Worm (Caenorhabditis elegans): ENCODE data around the gene F59E11.5.
A peak's percentile ranks its signal among the peaks of the same experiment; 100 is the strongest.

Gene F59E11.5

DNA sequence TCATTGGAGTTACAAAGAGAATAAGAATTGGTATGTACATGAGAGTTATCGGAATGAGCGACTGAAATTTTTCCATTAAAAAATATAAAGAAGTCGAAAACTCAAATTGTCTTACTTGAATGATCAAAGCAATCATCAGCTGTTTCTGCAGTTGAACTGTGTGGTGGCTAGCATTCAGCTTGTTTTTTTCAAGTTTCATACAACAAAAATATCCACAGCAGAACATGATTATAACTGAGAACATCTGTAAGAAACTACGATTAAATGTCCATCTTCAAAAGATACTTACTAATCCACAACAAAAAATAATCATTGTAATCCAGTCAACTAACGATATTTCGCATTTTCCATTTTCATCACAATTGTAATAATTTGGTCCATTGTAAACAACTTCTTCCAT is 10.1 kb upstream of the F59E11.5 start:
- TF ChIP-seq efl-1 (optimal IDR thresholded peaks at IDR 0.05) (no peak), efl-1 (GFP tag; optimal IDR thresholded peaks at IDR 0.05 in 1 of 2) (peak in 1 of 2 experiments; percentile 92), unc-98 (GFP tag; IDR thresholded peaks at IDR 0.05) (no peak)

- TF ChIP-seq elt-2 (tag; optimal IDR thresholded peaks at IDR 0.05), result no peak
- no peak for TF ChIP-seq C04F5.9 (tag; optimal IDR thresholded peaks at IDR 0.05)
- no peak for TF ChIP-seq lin-35 (GFP tag; optimal IDR thresholded peaks at IDR 0.05)
- TF ChIP-seq C16A3.4 (tag; optimal IDR thresholded peaks at IDR 0.05), result no peak
- no peak for TF ChIP-seq egl-13 (tag; optimal IDR thresholded peaks at IDR 0.05)
- no peak for TF ChIP-seq efl-3 (GFP tag; optimal IDR thresholded peaks at IDR 0.05)
These were observed 9.2 kb upstream of the F59E11.5 start, which contains the start of gene str-85 for ce11 chrV:8985740-8986139. TSS of gene str-85 (minus strand) at chrV:8985840.

- TF ChIP-seq nhr-28 (tag; optimal IDR thresholded peaks at IDR 0.05) (no peak), C16A3.4 (tag; optimal IDR thresholded peaks at IDR 0.05) (no peak), blmp-1 (tag; optimal IDR thresholded peaks at IDR 0.05) (no peak), unc-130 (tag; optimal IDR thresholded peaks at IDR 0.05) (no peak), unc-62 (GFP tag; optimal IDR thresholded peaks at IDR 0.05) (no peak), ama-1 (optimal IDR thresholded peaks at IDR 0.05) (no peak), alr-1 (tag; optimal IDR thresholded peaks at IDR 0.05; ENCODE audit: borderline replicate concordance) (no peak), lin-35 (GFP tag; optimal IDR thresholded peaks at IDR 0.05) (no peak), mep-1 (tag; optimal IDR thresholded peaks at IDR 0.05) (no peak), nhr-84 (tag; optimal IDR thresholded peaks at IDR 0.05) (no peak), ets-5 (GFP tag; IDR thresholded peaks at IDR 0.05) (no peak), nhr-47 (tag; optimal IDR thresholded peaks at IDR 0.05) (no peak), nhr-85 (tag) (no peak)
These were observed 6.8 kb upstream of the F59E11.5 start, which contains the start of gene str-87 for ce11 chrV:8988104-8988503. TSS of gene str-87 (minus strand) at chrV:8988204.

- TF ChIP-seq snu-23 (GFP tag; optimal IDR thresholded peaks at IDR 0.05), result peak; percentile 19
- TF ChIP-seq mep-1 (tag; optimal IDR thresholded peaks at IDR 0.05), result peak; percentile 5
- TF ChIP-seq lin-14 (GFP tag; optimal IDR thresholded peaks at IDR 0.05), result peak; percentile 52
- TF ChIP-seq lin-35 (GFP tag; optimal IDR thresholded peaks at IDR 0.05), result peak in 1 of 2 experiments; percentile 2
- peak; percentile 16 for TF ChIP-seq nhr-20 (tag; optimal IDR thresholded peaks at IDR 0.05)
- no peak for TF ChIP-seq tbx-2 (tag; optimal IDR thresholded peaks at IDR 0.05)
- peak; percentile 33 for TF ChIP-seq blmp-1 (tag; optimal IDR thresholded peaks at IDR 0.05)
- TF ChIP-seq efl-1 (optimal IDR thresholded peaks at IDR 0.05), result no peak
- peak in 1 of 2 experiments; percentile 71 for TF ChIP-seq efl-1 (GFP tag; optimal IDR thresholded peaks at IDR 0.05 in 1 of 2)
- TF ChIP-seq nhr-85 (tag), result peak; percentile 73
- no peak for TF ChIP-seq hpl-2 (GFP tag; optimal IDR thresholded peaks at IDR 0.05)
- TF ChIP-seq lin-15B (tag; optimal IDR thresholded peaks at IDR 0.05), result no peak
- peak in 1 of 6 experiments; percentile 37 for TF ChIP-seq elt-3 (tag; optimal IDR thresholded peaks at IDR 0.05)
These were observed 4.7 kb upstream of the F59E11.5 start, which contains the start of gene F59E11.7 for ce11 chrV:8990194-8990649. TSS of gene F59E11.7 (plus strand) at chrV:8990244.

- TF ChIP-seq nhr-85 (tag), result peak; percentile 53
- TF ChIP-seq dpl-1 (GFP tag; optimal IDR thresholded peaks at IDR 0.05), result no peak
- no peak for TF ChIP-seq ets-5 (GFP tag; IDR thresholded peaks at IDR 0.05)
- TF ChIP-seq egl-27 (tag; optimal IDR thresholded peaks at IDR 0.05), result no peak
- TF ChIP-seq aly-2 (tag; optimal IDR thresholded peaks at IDR 0.05), result no peak
- TF ChIP-seq nhr-90 (tag; optimal IDR thresholded peaks at IDR 0.05; ENCODE audit: poor library complexity), result no peak
These were observed 3.2 kb upstream of the F59E11.5 start, which contains the start of gene F59E11.6 for ce11 chrV:8991679-8992078. TSS of gene F59E11.6 (plus strand) at chrV:8991789.

DNA sequence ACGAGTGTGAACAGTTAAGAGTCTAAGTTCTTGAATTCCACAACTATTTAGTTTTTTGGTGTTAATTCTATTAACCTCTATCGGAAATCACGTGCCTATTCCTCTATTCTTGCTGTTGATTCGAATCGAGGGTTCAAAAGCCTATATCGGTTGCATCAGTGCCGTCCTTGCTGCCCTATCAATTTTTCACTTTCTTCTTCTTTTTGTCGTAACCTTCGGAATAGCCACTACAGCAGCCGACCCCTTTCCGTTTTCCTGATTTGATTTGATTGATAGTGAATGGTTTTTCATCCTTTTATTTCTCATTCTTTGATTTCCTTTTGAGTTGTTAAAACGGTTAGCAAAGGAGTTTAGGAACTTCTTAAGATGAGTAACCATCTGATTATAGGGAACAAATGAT is 629 bp upstream of the F59E11.5 start:
- no peak for TF ChIP-seq nhr-11 (tag; optimal IDR thresholded peaks at IDR 0.05)
- no peak for TF ChIP-seq unc-62 (GFP tag; optimal IDR thresholded peaks at IDR 0.05)
- no peak for TF ChIP-seq mef-2 (tag; optimal IDR thresholded peaks at IDR 0.05)
- TF ChIP-seq efl-3 (GFP tag; optimal IDR thresholded peaks at IDR 0.05), result no peak
- peak; percentile 11 for TF ChIP-seq nhr-19 (GFP tag; conservative IDR thresholded peaks at IDR 0.05)
- no peak for TF ChIP-seq pag-3 (tag; optimal IDR thresholded peaks at IDR 0.05; ENCODE audit: borderline replicate concordance, insufficient read depth)
- no peak for TF ChIP-seq mep-1 (tag; optimal IDR thresholded peaks at IDR 0.05)
- TF ChIP-seq jun-1 (tag; optimal IDR thresholded peaks at IDR 0.05), result no peak
- no peak for TF ChIP-seq sptf-1 (tag; optimal IDR thresholded peaks at IDR 0.05)
- TF ChIP-seq egl-13 (tag; optimal IDR thresholded peaks at IDR 0.05), result no peak
- no peak for TF ChIP-seq hlh-4 (tag; optimal IDR thresholded peaks at IDR 0.05)
- no peak for TF ChIP-seq rnt-1 (tag; optimal IDR thresholded peaks at IDR 0.05)
- TF ChIP-seq alr-1 (tag; optimal IDR thresholded peaks at IDR 0.05; ENCODE audit: borderline replicate concordance), result no peak
- no peak for TF ChIP-seq ceh-8 (GFP tag; optimal IDR thresholded peaks at IDR 0.05)
- no peak for TF ChIP-seq egl-27 (tag; optimal IDR thresholded peaks at IDR 0.05)
- TF ChIP-seq sox-4 (tag; optimal IDR thresholded peaks at IDR 0.05), result no peak
- peak; percentile 61 for TF ChIP-seq lin-14 (GFP tag; optimal IDR thresholded peaks at IDR 0.05)
- no peak for TF ChIP-seq tlp-1 (tag; optimal IDR thresholded peaks at IDR 0.05)
- TF ChIP-seq C04F5.9 (tag; optimal IDR thresholded peaks at IDR 0.05), result no peak
- TF ChIP-seq nhr-47 (tag; optimal IDR thresholded peaks at IDR 0.05), result no peak

All from whole organism, L1 larva.